Fruit fly (Drosophila melanogaster) whole organism, adult: Measurements from ENCODE around the gene Vinc.

Experiments
- CG12768 ChIP-seq: fragments of 200-800 bp; sonication (Bioruptor generic); optimal IDR thresholded peaks from 2 replicates; lab custom pipeline; 2017; ENCODE audit warnings: missing biosample characterization, missing genetic modification characterization, mild to moderate bottlenecking, moderate library complexity, missing genetic modification reagents
- CG33017 ChIP-seq: fragments of 200-800 bp; sonication (Bioruptor generic); optimal IDR thresholded peaks from 2 replicates; lab custom pipeline; 2018; ENCODE audit warnings: missing biosample characterization, mild to moderate bottlenecking, missing genetic modification characterization, moderate library complexity
- CG7045 ChIP-seq: fragments of 200-800 bp; sonication (Bioruptor generic); optimal IDR thresholded peaks from 2 replicates; lab custom pipeline; 2017; ENCODE audit warnings: missing biosample characterization, mild to moderate bottlenecking, missing genetic modification characterization
- CG7101 ChIP-seq: fragments of 200-800 bp; sonication (Bioruptor generic); optimal IDR thresholded peaks from 2 replicates; lab custom pipeline; 2018; ENCODE audit warnings: missing biosample characterization, mild to moderate bottlenecking, missing genetic modification characterization, moderate library complexity
- Clk ChIP-seq: fragments of 200-800 bp; sonication (Bioruptor generic); optimal IDR thresholded peaks from 2 replicates; lab custom pipeline; 2017; ENCODE audit warnings: missing biosample characterization, missing genetic modification characterization
- Hr96 ChIP-seq: fragments of 200-800 bp; sonication (Bioruptor generic); optimal IDR thresholded peaks from 2 replicates; lab custom pipeline; 2016; ENCODE audit warnings: missing biosample characterization, missing genetic modification characterization
- bab1 ChIP-seq: fragments of 200-800 bp; sonication (Bioruptor generic); optimal IDR thresholded peaks from 3 replicates; lab custom pipeline; 2019; ENCODE audit warnings: missing biosample characterization, mild to moderate bottlenecking, missing genetic modification characterization, moderate library complexity
- cic ChIP-seq: fragments of 200-800 bp; sonication (Bioruptor generic); optimal IDR thresholded peaks from 2 replicates; lab custom pipeline; 2017; ENCODE audit warnings: missing biosample characterization, mild to moderate bottlenecking, missing genetic modification characterization, moderate library complexity
- cnc ChIP-seq, 2 experiments: fragments of >200 bp; optimal IDR thresholded peaks; 2 replicates each; lab custom pipeline; 2017
- ovo ChIP-seq: fragments of 200-800 bp; sonication (Bioruptor generic); optimal IDR thresholded peaks from 2 replicates; lab custom pipeline; 2016; ENCODE audit warnings: missing biosample characterization, missing genetic modification characterization
- pad ChIP-seq: fragments of 200-800 bp; sonication (Bioruptor generic); optimal IDR thresholded peaks from 3 replicates; lab custom pipeline; 2017; ENCODE audit warnings: missing biosample characterization, missing genetic modification characterization, mild to moderate bottlenecking, moderate library complexity, missing genetic modification reagents
- tj ChIP-seq: fragments of 200-800 bp; sonication (Bioruptor generic); optimal IDR thresholded peaks from 3 replicates; lab custom pipeline; 2017; ENCODE audit warnings: missing biosample characterization, mild to moderate bottlenecking, missing genetic modification characterization, moderate library complexity

The Vinc gene

DNA sequence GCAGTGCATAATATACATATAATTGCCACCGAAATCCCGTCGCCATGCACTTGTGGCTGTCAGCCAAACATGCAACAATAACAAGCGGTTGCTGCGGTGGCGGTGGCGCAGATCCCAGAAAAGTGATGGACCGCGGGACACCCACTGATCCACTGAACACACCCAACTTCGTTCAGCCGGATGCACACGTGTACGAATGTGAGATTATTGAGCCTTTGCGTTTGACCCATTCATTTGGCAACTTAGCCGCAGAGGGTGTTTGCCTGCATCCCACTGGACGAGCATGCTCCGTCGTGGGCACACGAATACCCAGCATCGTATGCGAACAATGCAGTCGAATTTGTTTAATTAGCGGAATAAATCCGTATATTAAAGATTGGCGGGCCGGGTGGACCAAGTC, 57.0 kb downstream of the Vinc start:
- TF ChIP-seq ovo (GFP tag; lab: Kevin White, UChicago) (no peak), CG7101 (no peak), CG7045 (GFP tag; lab: Kevin White, UChicago) (no peak), CG33017 (no peak), bab1 (no peak), Hr96 (GFP tag; lab: Kevin White, UChicago) (no peak), pad (GFP tag; lab: Kevin White, UChicago) (no peak), Clk (GFP tag; lab: Kevin White, UChicago) (no peak), cnc (optimal IDR thresholded peaks at IDR 0.05; lab: Kevin White, UChicago) (no peak), tj (GFP tag; lab: Kevin White, UChicago) (no peak), cic (no peak), CG12768 (GFP tag; lab: Kevin White, UChicago) (no peak)
